Worm (Caenorhabditis elegans): Measurements from ENCODE around the gene clp-4.

ce11 chrIII:1853944-1854343 lies 35.8 kb upstream of the clp-4 start:
- TF ChIP-seq aly-2 (tag; optimal IDR thresholded peaks at IDR 0.05) (no peak), nhr-11 (tag; optimal IDR thresholded peaks at IDR 0.05) (no peak), nhr-23 (tag; optimal IDR thresholded peaks at IDR 0.05) (no peak), nhr-12 (tag; optimal IDR thresholded peaks at IDR 0.05) (no peak), fos-1 (tag; optimal IDR thresholded peaks at IDR 0.05) (no peak), unc-62 (GFP tag; optimal IDR thresholded peaks at IDR 0.05) (no peak), nhr-21 (tag; optimal IDR thresholded peaks at IDR 0.05) (no peak), elt-3 (tag; optimal IDR thresholded peaks at IDR 0.05) (no peak), nhr-77 (tag; optimal IDR thresholded peaks at IDR 0.05) (no peak), egl-27 (tag; optimal IDR thresholded peaks at IDR 0.05) (no peak), nhr-237 (tag; optimal IDR thresholded peaks at IDR 0.05) (no peak), C34F6.9 (tag; optimal IDR thresholded peaks at IDR 0.05) (no peak)

Data from whole organism, L2 larva.